Fruit fly (Drosophila melanogaster) whole organism, embryonic: ENCODE measurements around the gene RhoGAPp190.

Source experiments
- Adf1 ChIP-seq: fragments of 200-800 bp; sonication (Bioruptor generic); IDR thresholded peaks from 2 replicates; pipeline ENCODE4 v1.3.6; 2022; ENCODE audit warnings: missing biosample characterization, missing genetic modification characterization
- B-H1 ChIP-seq: fragments of 200-800 bp; sonication (Bioruptor generic); IDR thresholded peaks from 3 replicates; pipeline ENCODE4 v1.3.6; 2022; ENCODE audit warnings: missing biosample characterization, missing genetic modification characterization
- BEAF-32 ChIP-seq: fragments of 200-800 bp; sonication (Bioruptor generic); optimal IDR thresholded peaks from 3 replicates; lab custom pipeline; 2017; ENCODE audit warnings: missing biosample characterization, missing genetic modification characterization, mild to moderate bottlenecking, moderate library complexity, missing genetic modification reagents
- CG10366 ChIP-seq: fragments of 200-800 bp; sonication (Bioruptor generic); IDR thresholded peaks from 2 replicates; pipeline ENCODE4 v1.3.6; 2022; ENCODE audit warnings: missing biosample characterization, missing genetic modification characterization
- CG10431 ChIP-seq: fragments of 200-800 bp; sonication (Bioruptor generic); optimal IDR thresholded peaks from 3 replicates; lab custom pipeline; 2018; ENCODE audit warnings: missing biosample characterization, mild to moderate bottlenecking, missing genetic modification characterization
- CG10654 ChIP-seq: fragments of 200-800 bp; sonication (Bioruptor generic); optimal IDR thresholded peaks from 2 replicates; lab custom pipeline; 2016; ENCODE audit warnings: missing biosample characterization, missing genetic modification characterization
- CG12659 ChIP-seq: fragments of 200-800 bp; sonication (Bioruptor generic); optimal IDR thresholded peaks from 3 replicates; lab custom pipeline; 2017; ENCODE audit warnings: mild to moderate bottlenecking, missing biosample characterization, missing genetic modification reagents, missing genetic modification characterization
- CG13894 ChIP-seq: fragments of 200-800 bp; sonication (Bioruptor generic); optimal IDR thresholded peaks from 3 replicates; lab custom pipeline; 2018; ENCODE audit warnings: missing biosample characterization, mild to moderate bottlenecking, missing genetic modification characterization, moderate library complexity
- CG14860 ChIP-seq: fragments of 200-800 bp; sonication (Bioruptor generic); IDR thresholded peaks from 3 replicates; pipeline ENCODE4 v1.3.6; 2022; ENCODE audit warnings: missing biosample characterization, missing genetic modification characterization; ENCODE audit not compliant: partially characterized antibody
- CG17359 ChIP-seq: fragments of 200-800 bp; sonication (Bioruptor generic); optimal IDR thresholded peaks from 3 replicates; lab custom pipeline; 2018; ENCODE audit warnings: missing biosample characterization, mild to moderate bottlenecking, missing genetic modification characterization, moderate library complexity
- CG18476 ChIP-seq: fragments of 200-800 bp; sonication (Bioruptor generic); optimal IDR thresholded peaks from 2 replicates; lab custom pipeline; 2016; ENCODE audit warnings: missing biosample characterization, mild to moderate bottlenecking, missing genetic modification characterization
- CG30020 ChIP-seq: fragments of 200-800 bp; optimal IDR thresholded peaks from 2 replicates; lab custom pipeline; 2019; ENCODE audit warnings: missing biosample characterization, mild to moderate bottlenecking, missing genetic modification characterization, moderate library complexity
- CG32772 ChIP-seq: fragments of 200-800 bp; sonication (Bioruptor generic); IDR thresholded peaks from 2 replicates; pipeline ENCODE4 v1.3.6; 2022; ENCODE audit warnings: missing biosample characterization, missing genetic modification characterization
- CG3281 ChIP-seq: fragments of 200-800 bp; sonication (Bioruptor generic); optimal IDR thresholded peaks from 3 replicates; lab custom pipeline; 2017; ENCODE audit warnings: missing biosample characterization, mild to moderate bottlenecking, missing genetic modification characterization
- CG33557 ChIP-seq: fragments of 200-800 bp; sonication (Bioruptor generic); optimal IDR thresholded peaks from 2 replicates; lab custom pipeline; 2019; ENCODE audit warnings: missing biosample characterization, mild to moderate bottlenecking, missing genetic modification characterization, moderate library complexity
- CG3726 ChIP-seq: fragments of 200-800 bp; sonication (Bioruptor generic); IDR thresholded peaks from 3 replicates; pipeline ENCODE4, ENCODE4 v1.3.6; 2022; ENCODE audit warnings: missing biosample characterization, missing genetic modification characterization
- CG4360 ChIP-seq: fragments of 200-800 bp; sonication (Bioruptor generic); IDR thresholded peaks from 2 replicates; pipeline ENCODE4 v1.3.6; 2022; ENCODE audit warnings: missing biosample characterization, missing genetic modification characterization
- CG4424 ChIP-seq: fragments of 200-800 bp; sonication (Bioruptor generic); optimal IDR thresholded peaks from 3 replicates; lab custom pipeline; 2016; ENCODE audit warnings: missing biosample characterization, missing genetic modification characterization
- CG6272 ChIP-seq: fragments of 200-800 bp; sonication (Bioruptor generic); IDR thresholded peaks from 2 replicates; pipeline ENCODE4 v1.3.6; 2022; ENCODE audit warnings: missing biosample characterization, missing genetic modification characterization
- CG6689 ChIP-seq: fragments of 200-800 bp; sonication (Bioruptor generic); IDR thresholded peaks from 2 replicates; pipeline ENCODE4 v1.3.6; 2022; ENCODE audit warnings: missing biosample characterization, missing genetic modification characterization
- CG8765 ChIP-seq: fragments of 200-800 bp; sonication (Bioruptor generic); IDR thresholded peaks from 2 replicates; pipeline ENCODE4 v1.3.6; 2022; ENCODE audit warnings: missing biosample characterization, missing genetic modification characterization
- CG8944 ChIP-seq: fragments of 200-800 bp; sonication (Bioruptor generic); optimal IDR thresholded peaks from 3 replicates; lab custom pipeline; 2016; ENCODE audit warnings: missing biosample characterization, missing genetic modification characterization
- CG9797 ChIP-seq: fragments of 200-800 bp; sonication (Bioruptor generic); optimal IDR thresholded peaks from 3 replicates; lab custom pipeline; 2018; ENCODE audit warnings: missing biosample characterization, mild to moderate bottlenecking, missing genetic modification characterization
- CrebB ChIP-seq: fragments of 200-800 bp; sonication (Bioruptor generic); optimal IDR thresholded peaks from 3 replicates; lab custom pipeline; 2018; ENCODE audit warnings: missing biosample characterization, mild to moderate bottlenecking, missing genetic modification characterization
- Drgx ChIP-seq: fragments of 200-800 bp; sonication (Bioruptor generic); IDR thresholded peaks from 2 replicates; pipeline ENCODE4 v1.3.6; 2022; ENCODE audit warnings: missing biosample characterization, missing genetic modification characterization
- E2f1 ChIP-seq: fragments of 200-800 bp; sonication (Bioruptor generic); IDR thresholded peaks from 2 replicates; pipeline ENCODE4 v1.3.6; 2022; ENCODE audit warnings: missing biosample characterization, missing genetic modification characterization
- Eip74EF ChIP-seq, 2 experiments: fragments of 200-800 bp in 1 of 2; fragments of >200 bp in 1 of 2; sonication (Bioruptor generic) in 1 of 2; optimal IDR thresholded peaks; 2 replicates each; lab custom pipeline; 2017 to 2019; ENCODE audit warnings: missing biosample characterization in 2 of 2, missing genetic modification characterization in 2 of 2, mild to moderate bottlenecking in 1 of 2, moderate library complexity in 1 of 2
- Ets97D ChIP-seq: fragments of 200-800 bp; sonication (Bioruptor generic); optimal IDR thresholded peaks from 3 replicates; lab custom pipeline; 2016; ENCODE audit warnings: missing biosample characterization, missing genetic modification characterization
- HLH3B ChIP-seq: fragments of 200-800 bp; sonication (Bioruptor generic); IDR thresholded peaks from 2 replicates; pipeline ENCODE4 v1.3.6; 2022; ENCODE audit warnings: missing biosample characterization, missing genetic modification characterization
- HmgD ChIP-seq: fragments of 200-800 bp; sonication (Bioruptor generic); optimal IDR thresholded peaks from 3 replicates; lab custom pipeline; 2016; ENCODE audit warnings: missing biosample characterization, missing genetic modification characterization
- Hmr ChIP-seq: fragments of 200-800 bp; sonication (Bioruptor generic); optimal IDR thresholded peaks from 3 replicates; lab custom pipeline; 2017; ENCODE audit warnings: mild to moderate bottlenecking, missing biosample characterization, missing genetic modification reagents, missing genetic modification characterization
- Side ChIP-seq: fragments of 200-800 bp; sonication (Bioruptor generic); optimal IDR thresholded peaks from 2 replicates; lab custom pipeline; 2016; ENCODE audit warnings: missing biosample characterization, missing genetic modification characterization
- Sox100B ChIP-seq: fragments of 200-800 bp; sonication (Bioruptor generic); optimal IDR thresholded peaks from 3 replicates; lab custom pipeline; 2018; ENCODE audit warnings: missing biosample characterization, mild to moderate bottlenecking, missing genetic modification characterization
- YL-1 ChIP-seq: fragments of 200-800 bp; sonication (Bioruptor generic); optimal IDR thresholded peaks from 3 replicates; lab custom pipeline; 2017; ENCODE audit warnings: missing biosample characterization, mild to moderate bottlenecking, missing genetic modification characterization
- ase ChIP-seq: fragments of 200-800 bp; sonication (Bioruptor generic); IDR thresholded peaks from 3 replicates; pipeline ENCODE4 v1.3.6; 2022; ENCODE audit warnings: missing biosample characterization, missing genetic modification characterization
- ato ChIP-seq: fragments of 200-800 bp; sonication (Bioruptor generic); IDR thresholded peaks from 2 replicates; pipeline ENCODE4 v1.3.6; 2022; ENCODE audit warnings: missing biosample characterization, missing genetic modification characterization; ENCODE audit not compliant: partially characterized antibody
- bowl ChIP-seq: fragments of 200-800 bp; sonication (Bioruptor generic); IDR thresholded peaks from 2 replicates; pipeline ENCODE4 v1.3.6; 2022; ENCODE audit warnings: missing biosample characterization, missing genetic modification characterization
- cad ChIP-seq: fragments of >200 bp; optimal IDR thresholded peaks from 2 replicates; lab custom pipeline; 2017; ENCODE audit warnings: missing biosample characterization, missing genetic modification characterization
- danr ChIP-seq: fragments of 200-800 bp; sonication (Bioruptor generic); IDR thresholded peaks from 2 replicates; pipeline ENCODE4 v1.3.6; 2022; ENCODE audit warnings: missing biosample characterization, missing genetic modification characterization
- gcm2 ChIP-seq: fragments of 200-800 bp; sonication (Bioruptor generic); optimal IDR thresholded peaks from 2 replicates; lab custom pipeline; 2016; ENCODE audit warnings: missing biosample characterization, missing genetic modification characterization
- grau ChIP-seq: fragments of 200-800 bp; optimal IDR thresholded peaks from 3 replicates; lab custom pipeline; 2019; ENCODE audit warnings: missing biosample characterization, mild to moderate bottlenecking, missing genetic modification characterization, moderate library complexity
- gt ChIP-seq: fragments of 200-800 bp; sonication (Bioruptor generic); IDR thresholded peaks from 2 replicates; pipeline ENCODE4 v1.3.6; 2022; ENCODE audit warnings: missing biosample characterization, missing genetic modification characterization
- hth ChIP-seq: fragments of >200 bp; optimal IDR thresholded peaks from 2 replicates; lab custom pipeline; 2017; ENCODE audit warnings: inconsistent platforms
- jumu ChIP-seq: fragments of 200-800 bp; sonication (Bioruptor generic); optimal IDR thresholded peaks from 3 replicates; lab custom pipeline; 2016; ENCODE audit warnings: missing biosample characterization, missing genetic modification characterization
- mirr ChIP-seq: fragments of 200-800 bp; sonication (Bioruptor generic); optimal IDR thresholded peaks from 3 replicates; lab custom pipeline; 2018; ENCODE audit warnings: missing biosample characterization, mild to moderate bottlenecking, missing genetic modification characterization
- pho ChIP-seq: fragments of 200-800 bp; sonication (Bioruptor generic); optimal IDR thresholded peaks from 2 replicates; lab custom pipeline; 2016; ENCODE audit warnings: missing biosample characterization, missing genetic modification characterization
- phol ChIP-seq: fragments of 200-800 bp; sonication (Bioruptor generic); optimal IDR thresholded peaks from 3 replicates; lab custom pipeline; 2018; ENCODE audit warnings: missing biosample characterization, mild to moderate bottlenecking, missing genetic modification characterization, moderate library complexity
- pnt ChIP-seq: fragments of 200-800 bp; sonication (Bioruptor generic); optimal IDR thresholded peaks from 3 replicates; lab custom pipeline; 2016; ENCODE audit warnings: missing biosample characterization, missing genetic modification characterization
- pum ChIP-seq: fragments of 200-800 bp; sonication (Bioruptor generic); optimal IDR thresholded peaks from 2 replicates; lab custom pipeline; 2016; ENCODE audit warnings: missing biosample characterization, missing genetic modification characterization
- run ChIP-seq: fragments of 200-800 bp; sonication (Bioruptor generic); optimal IDR thresholded peaks from 3 replicates; lab custom pipeline; 2018; ENCODE audit warnings: missing biosample characterization, mild to moderate bottlenecking, missing genetic modification characterization
- tx ChIP-seq: fragments of 200-800 bp; sonication (Bioruptor generic); optimal IDR thresholded peaks from 2 replicates; lab custom pipeline; 2016; ENCODE audit warnings: missing biosample characterization, missing genetic modification characterization

Gene RhoGAPp190

DNA sequence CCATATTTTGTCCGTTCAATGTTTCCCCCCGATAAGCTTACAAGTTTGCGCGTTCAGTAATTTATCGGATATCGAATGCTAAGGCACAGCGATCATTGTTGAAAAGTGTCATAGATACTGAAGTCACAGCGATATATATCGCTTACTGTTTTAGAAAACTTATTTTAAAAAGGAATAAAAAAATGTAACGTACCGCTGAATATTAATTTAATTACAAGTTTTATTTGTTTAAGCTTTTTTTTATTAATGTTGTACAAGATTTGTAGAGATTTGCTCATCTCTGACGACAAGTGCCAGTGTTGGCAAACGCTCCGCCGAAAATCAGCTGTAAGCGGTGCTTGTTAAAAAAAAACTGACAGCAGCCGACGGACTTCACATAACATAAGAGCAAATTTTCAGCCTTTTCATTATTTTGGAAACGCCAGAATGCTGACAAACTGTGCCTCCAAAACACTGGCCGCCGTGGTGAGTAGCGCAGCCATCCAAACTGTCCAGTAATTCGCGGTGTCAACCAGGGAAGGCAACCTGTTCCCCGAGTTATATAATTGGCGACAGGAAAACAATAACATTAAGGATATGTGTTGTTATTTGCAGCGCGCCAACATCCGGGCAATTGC is 20.3 kb downstream of the RhoGAPp190 start, which contains the start of the genes corolla and ND-24 (continued):
- TF ChIP-seq ato (GFP tag; lab: Robert Waterston, UW) = peak; percentile 49
- peak; percentile 83 for TF ChIP-seq pnt (GFP tag; lab: Kevin White, UChicago)
- TF ChIP-seq CG10654 (GFP tag; lab: Kevin White, UChicago) = peak; percentile 78
- TF ChIP-seq BEAF-32 (GFP tag; lab: Kevin White, UChicago) = peak; percentile 89
- peak; percentile 62; the same call in 1 of the 2 replicates for TF ChIP-seq gt (GFP tag; lab: Robert Waterston, UW)
- peak; percentile 81 for TF ChIP-seq CG8944 (GFP tag; lab: Kevin White, UChicago)
- TF ChIP-seq CG10366 (GFP tag; lab: Robert Waterston, UW) = peak; percentile 90
- TF ChIP-seq HLH3B (GFP tag; lab: Robert Waterston, UW) = peak; percentile 87
- peak; percentile 85 for TF ChIP-seq CG13894 (tag; lab: Kevin White, UChicago)
- TF ChIP-seq CG3726 (GFP tag; lab: Robert Waterston, UW) = 0 out of 3 replicates have a peak, but pooled peaks have one; percentile 66
- no peak for TF ChIP-seq hth
- no peak for TF ChIP-seq Eip74EF (GFP tag; optimal IDR thresholded peaks at IDR 0.05; lab: Kevin White, UChicago)
- peak; percentile 81 for TF ChIP-seq Ets97D (GFP tag; lab: Kevin White, UChicago)
- TF ChIP-seq CrebB = peak; percentile 31
- TF ChIP-seq mirr (GFP tag; lab: Kevin White, UChicago) = no peak
- peak; percentile 91 for TF ChIP-seq CG32772
- TF ChIP-seq bowl (GFP tag; lab: Robert Waterston, UW) = peak; percentile 68; the same call in 1 of the 2 replicates
- TF ChIP-seq CG33557 (GFP tag; lab: Kevin White, UChicago) = peak; percentile 60
- TF ChIP-seq CG3281 (GFP tag; lab: Kevin White, UChicago) = peak; percentile 67
- TF ChIP-seq tx (GFP tag; lab: Kevin White, UChicago) = peak; percentile 79
- TF ChIP-seq CG4360 (GFP tag; lab: Robert Waterston, UW) = no peak
- TF ChIP-seq phol (tag; lab: Kevin White, UChicago) = peak; percentile 83
- TF ChIP-seq grau = peak; percentile 69
- TF ChIP-seq gcm2 (GFP tag; lab: Kevin White, UChicago) = peak; percentile 43
- peak; percentile 68 for TF ChIP-seq Sox100B
- TF ChIP-seq danr (GFP tag; lab: Robert Waterston, UW) = peak; percentile 79
- no peak for TF ChIP-seq HmgD (GFP tag; lab: Kevin White, UChicago)
- peak; percentile 88 for TF ChIP-seq pho
- TF ChIP-seq Side (GFP tag; lab: Kevin White, UChicago) = peak; percentile 76
- TF ChIP-seq CG30020 (tag; lab: Kevin White, UChicago) = peak; percentile 44
- peak; percentile 67 for TF ChIP-seq Adf1 (GFP tag; lab: Robert Waterston, UW)
- TF ChIP-seq ase (GFP tag; lab: Robert Waterston, UW) = peak; percentile 87
- no peak for TF ChIP-seq run
- TF ChIP-seq jumu (GFP tag; lab: Kevin White, UChicago) = peak; percentile 82
- TF ChIP-seq E2f1 = peak; percentile 86
- peak; percentile 17 for TF ChIP-seq YL-1 (GFP tag; lab: Kevin White, UChicago)
- TF ChIP-seq CG8765 (GFP tag; lab: Robert Waterston, UW) = peak; percentile 78; the same call in 1 of the 2 replicates
- TF ChIP-seq CG12659 = peak; percentile 87
- TF ChIP-seq CG4424 (GFP tag; lab: Kevin White, UChicago) = peak; percentile 81
- TF ChIP-seq Drgx (GFP tag; lab: Robert Waterston, UW) = peak; percentile 72
- peak; percentile 82 for TF ChIP-seq B-H1 (GFP tag; lab: Robert Waterston, UW)
- peak; percentile 89 for TF ChIP-seq pum (GFP tag; lab: Kevin White, UChicago)
- TF ChIP-seq CG17359 (tag; lab: Kevin White, UChicago) = peak; percentile 83
- TF ChIP-seq cad (GFP tag; lab: Kevin White, UChicago) = no peak
- peak; percentile 88 for TF ChIP-seq CG6689
- TF ChIP-seq CG6272 (GFP tag; lab: Robert Waterston, UW) = peak; percentile 91
- TF ChIP-seq CG14860 (GFP tag; lab: Robert Waterston, UW) = peak; percentile 87
- TF ChIP-seq CG18476 = peak; percentile 88
- TF ChIP-seq Hmr (GFP tag; lab: Kevin White, UChicago) = no peak
- no peak for TF ChIP-seq CG10431
- TF ChIP-seq CG9797 (GFP tag; lab: Kevin White, UChicago) = peak; percentile 50
